Fruit fly (Drosophila melanogaster): ENCODE results near the gene OtopLa.

The OtopLa gene

DNA sequence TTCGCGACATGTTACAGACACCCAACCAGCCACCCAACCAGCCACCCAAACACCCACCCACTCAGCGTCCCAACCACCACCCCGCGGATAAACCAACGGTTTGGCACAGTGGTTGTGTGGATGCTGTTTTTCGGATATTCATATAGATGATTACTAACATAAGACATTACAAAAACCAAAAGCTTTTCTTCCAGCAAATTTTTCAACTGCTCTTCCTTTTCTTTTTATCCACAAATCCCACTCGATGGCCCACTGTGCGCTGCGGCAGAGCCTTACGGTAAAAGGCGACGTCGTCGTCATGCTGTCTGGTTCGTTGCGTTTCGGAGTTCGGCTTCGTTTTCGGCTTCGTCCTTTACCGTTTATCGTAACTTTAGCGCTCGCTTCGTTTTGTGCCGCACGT lies 9.7 kb downstream of the OtopLa start (continued):
- no peak for TF ChIP-seq CG3995 (GFP tag; optimal IDR thresholded peaks at IDR 0.05)
- peak; percentile 57; the same call in 2 of the 3 replicates for TF ChIP-seq CG14050 (GFP tag; IDR thresholded peaks at IDR 0.05)
- no peak for TF ChIP-seq zen2 (GFP tag; IDR thresholded peaks at IDR 0.05; ENCODE audit: partially characterized antibody)
- no peak for TF ChIP-seq Bgb (GFP tag; IDR thresholded peaks at IDR 0.05; ENCODE audit: partially characterized antibody)
- peak; percentile 18 for TF ChIP-seq CG34376 (GFP tag; optimal IDR thresholded peaks at IDR 0.05)
- TF ChIP-seq ab (GFP tag; optimal IDR thresholded peaks at IDR 0.05) = no peak
- peak; percentile 61 for TF ChIP-seq CG11247 (GFP tag; IDR thresholded peaks at IDR 0.05)
- 0 out of 2 replicates have a peak, but pooled peaks have one; percentile 19 for TF ChIP-seq Oaz (GFP tag; IDR thresholded peaks at IDR 0.05)
- TF ChIP-seq Pdp1 (GFP tag; optimal IDR thresholded peaks at IDR 0.05) = peak in 1 of 2 experiments; percentile 42
- peak; percentile 75 for TF ChIP-seq CG32532 (GFP tag; IDR thresholded peaks at IDR 0.05)
- peak; percentile 50 for TF ChIP-seq ind (GFP tag; optimal IDR thresholded peaks at IDR 0.05)
- TF ChIP-seq MESR4 (GFP tag; optimal IDR thresholded peaks at IDR 0.05) = no peak
- peak; percentile 57; the same call in 1 of the 2 replicates for TF ChIP-seq CG10366 (GFP tag; IDR thresholded peaks at IDR 0.05)
- peak; percentile 50; the same call in 1 of the 2 replicates for TF ChIP-seq CG1024 (GFP tag; IDR thresholded peaks at IDR 0.05)
- peak; percentile 19 for TF ChIP-seq Six4 (GFP tag; optimal IDR thresholded peaks at IDR 0.05)
- TF ChIP-seq scrt (GFP tag; optimal IDR thresholded peaks at IDR 0.05) = peak; percentile 76
- TF ChIP-seq Fer3 (tag; optimal IDR thresholded peaks at IDR 0.05) = peak; percentile 46
- no peak for TF ChIP-seq Kr (GFP tag; optimal IDR thresholded peaks at IDR 0.05)
- peak; percentile 75 for TF ChIP-seq Atf6 (GFP tag; IDR thresholded peaks at IDR 0.05)
- peak; percentile 38 for TF ChIP-seq Bteb2 (GFP tag; optimal IDR thresholded peaks at IDR 0.05)
- no peak for TF ChIP-seq CG3065 (GFP tag; optimal IDR thresholded peaks at IDR 0.05)
- TF ChIP-seq Dbx (GFP tag; IDR thresholded peaks at IDR 0.05) = peak; percentile 80
- TF ChIP-seq vfl (GFP tag; optimal IDR thresholded peaks at IDR 0.05) = peak; percentile 39
- TF ChIP-seq CG10462 (GFP tag; optimal IDR thresholded peaks at IDR 0.05) = peak; percentile 9
- peak; percentile 39 for TF ChIP-seq Fer2 (tag; optimal IDR thresholded peaks at IDR 0.05)
- TF ChIP-seq hbn (GFP tag; IDR thresholded peaks at IDR 0.05; ENCODE audit: partially characterized antibody) = no peak
- peak; percentile 12 for TF ChIP-seq oc (tag; optimal IDR thresholded peaks at IDR 0.05)
- TF ChIP-seq CG10274 (GFP tag; optimal IDR thresholded peaks at IDR 0.05) = no peak
- peak; percentile 40 for TF ChIP-seq CG6813 (GFP tag; optimal IDR thresholded peaks at IDR 0.05)
- peak; percentile 37 for TF ChIP-seq phol (tag; optimal IDR thresholded peaks at IDR 0.05)
- peak; percentile 85 for TF ChIP-seq lab (GFP tag; optimal IDR thresholded peaks at IDR 0.05)
- peak; percentile 88 for TF ChIP-seq CG18599 (GFP tag; optimal IDR thresholded peaks at IDR 0.05)
- peak; percentile 56 for TF ChIP-seq PHDP (tag; optimal IDR thresholded peaks at IDR 0.05)
- peak; percentile 17 for TF ChIP-seq ewg (GFP tag; optimal IDR thresholded peaks at IDR 0.05)
- peak; percentile 81 for TF ChIP-seq Xrp1 (GFP tag; IDR thresholded peaks at IDR 0.05)
- peak; percentile 40 for TF ChIP-seq CG6654 (GFP tag; optimal IDR thresholded peaks at IDR 0.05)
- peak in 1 of 2 experiments; percentile 70 for TF ChIP-seq bsh (GFP tag; optimal IDR thresholded peaks at IDR 0.05)
- no peak for TF ChIP-seq Sox100B (GFP tag; optimal IDR thresholded peaks at IDR 0.05)
- TF ChIP-seq CG8924 (tag; optimal IDR thresholded peaks at IDR 0.05) = peak; percentile 27
- TF ChIP-seq Atf3 (GFP tag; optimal IDR thresholded peaks at IDR 0.05) = no peak
- no peak for TF ChIP-seq Blimp-1 (GFP tag; optimal IDR thresholded peaks at IDR 0.05)
- TF ChIP-seq HLH3B (GFP tag; IDR thresholded peaks at IDR 0.05) = peak; percentile 78
- peak; percentile 42 for TF ChIP-seq CG9727 (GFP tag; optimal IDR thresholded peaks at IDR 0.05)
- TF ChIP-seq Hand (GFP tag; optimal IDR thresholded peaks at IDR 0.05) = peak; percentile 60
- no peak for TF ChIP-seq trh (GFP tag; optimal IDR thresholded peaks at IDR 0.05)
- no peak for TF ChIP-seq Lhr (GFP tag; optimal IDR thresholded peaks at IDR 0.05)
- no peak for TF ChIP-seq CG9876 (GFP tag; optimal IDR thresholded peaks at IDR 0.05)
- TF ChIP-seq Abd-B (GFP tag; optimal IDR thresholded peaks at IDR 0.05) = no peak
- TF ChIP-seq Ets65A (GFP tag) = peak; percentile 80
- peak; percentile 78 for TF ChIP-seq ara (GFP tag; IDR thresholded peaks at IDR 0.05)
